Worm (Caenorhabditis elegans) whole organism, midembryonic: ENCODE measurements around the gene ttr-13.

Experiments
- cog-1 ChIP-seq: sonication (generic microtip); optimal IDR thresholded peaks from 2 replicates; lab custom pipeline; 2016; ENCODE audit warnings: missing genetic modification characterization, missing compliant biosample characterization
- flt-1 ChIP-seq: fragments of 200-800 bp; sonication (Bioruptor generic); IDR thresholded peaks from 2 replicates; pipeline ENCODE4 v1.3.6; 2022; ENCODE audit warnings: missing genetic modification characterization, missing compliant biosample characterization
- klf-2 ChIP-seq: fragments of 200-800 bp; sonication (Bioruptor generic); conservative IDR thresholded peaks from 2 replicates; pipeline ENCODE4 v1.3.6; 2022; ENCODE audit warnings: missing genetic modification reagents, missing genetic modification characterization, missing compliant biosample characterization
- med-1 ChIP-seq: sonication (generic microtip); optimal IDR thresholded peaks from 2 replicates; lab custom pipeline; 2017; ENCODE audit warnings: missing genetic modification characterization, mild to moderate bottlenecking, missing compliant biosample characterization, antibody characterized with exemption, missing genetic modification reagents; ENCODE audit not compliant: insufficient read depth
- ref-1 ChIP-seq: fragments of 200-800 bp; sonication (Bioruptor generic); conservative IDR thresholded peaks from 2 replicates; pipeline ENCODE4 v1.3.6; 2022; ENCODE audit warnings: missing genetic modification reagents, missing genetic modification characterization, missing compliant biosample characterization
- tab-1 ChIP-seq: fragments of 200-800 bp; sonication (Bioruptor generic); IDR thresholded peaks from 2 replicates; pipeline ENCODE4 v1.3.6; 2022; ENCODE audit warnings: missing genetic modification characterization, missing compliant biosample characterization
- ztf-23 ChIP-seq: fragments of 200-800 bp; sonication (Bioruptor generic); IDR thresholded peaks from 2 replicates; pipeline ENCODE4 v1.3.6; 2022; ENCODE audit warnings: missing genetic modification reagents, missing genetic modification characterization, missing compliant biosample characterization
- ztf-29 ChIP-seq: fragments of 200-800 bp; sonication (Bioruptor generic); IDR thresholded peaks from 2 replicates; pipeline ENCODE4 v1.3.6; 2022; ENCODE audit warnings: missing genetic modification reagents, missing genetic modification characterization, missing compliant biosample characterization

- no peak for TF ChIP-seq ref-1 (GFP tag; lab: Robert Waterston, UW)
- TF ChIP-seq cog-1 (tag; lab: Kevin White, UChicago): no peak
- no peak for TF ChIP-seq klf-2
- no peak for TF ChIP-seq flt-1
- TF ChIP-seq ztf-23: no peak
- no peak for TF ChIP-seq tab-1
- no peak for TF ChIP-seq med-1 (GFP tag; lab: Kevin White, UChicago)
- no peak for TF ChIP-seq ztf-29
Measured at ce11 chrV:20680189-20680588, 43.4 kb upstream of the ttr-13 start.
